Worm (Caenorhabditis elegans) whole organism, early embryonic: ENCODE data around the gene F14D2.8.

Experiments used
- B0310.2 ChIP-seq: sonication (generic microtip); optimal IDR thresholded peaks from 2 replicates; lab custom pipeline; 2016; ENCODE audit warnings: mild to moderate bottlenecking, missing genetic modification characterization, missing compliant biosample characterization
- F13C5.2 ChIP-seq: sonication (generic microtip); optimal IDR thresholded peaks from 2 replicates; lab custom pipeline; 2017; ENCODE audit warnings: mild to moderate bottlenecking, missing genetic modification characterization, inconsistent platforms, missing compliant biosample characterization
- aly-1 ChIP-seq: sonication (generic microtip); optimal IDR thresholded peaks from 2 replicates; lab custom pipeline; 2016; ENCODE audit warnings: missing genetic modification characterization, missing compliant biosample characterization
- ama-1 ChIP-seq: fragments of 150-350 bp; optimal IDR thresholded peaks from 2 replicates; lab custom pipeline; 2014
- ceh-13 ChIP-seq: fragments of 200-800 bp; sonication (Bioruptor generic); optimal IDR thresholded peaks from 2 replicates; lab custom pipeline; 2018; ENCODE audit warnings: mild to moderate bottlenecking, missing genetic modification characterization, missing compliant biosample characterization
- ceh-36 ChIP-seq: sonication (generic microtip); optimal IDR thresholded peaks from 2 replicates; lab custom pipeline; 2016; ENCODE audit warnings: missing genetic modification characterization, inconsistent platforms, missing compliant biosample characterization
- ets-7 ChIP-seq: sonication (generic microtip); optimal IDR thresholded peaks from 2 replicates; lab custom pipeline; 2016; ENCODE audit warnings: missing genotype, missing genetic modification characterization, missing compliant biosample characterization
- flt-1 ChIP-seq: fragments of 200-800 bp; sonication (Bioruptor generic); IDR thresholded peaks from 2 replicates; pipeline ENCODE4 v1.3.6; 2022; ENCODE audit warnings: missing genetic modification characterization, missing compliant biosample characterization
- hmbx-1 ChIP-seq: sonication (generic microtip); optimal IDR thresholded peaks from 2 replicates; lab custom pipeline; 2016; ENCODE audit warnings: mild to moderate bottlenecking, missing genetic modification characterization, missing compliant biosample characterization
- hmg-4 ChIP-seq: fragments of 200-800 bp; sonication (Bioruptor generic); optimal IDR thresholded peaks from 2 replicates; lab custom pipeline; 2018; ENCODE audit warnings: mild to moderate bottlenecking, missing genetic modification characterization, missing compliant biosample characterization
- hnd-1 ChIP-seq: sonication (generic microtip); optimal IDR thresholded peaks from 2 replicates; lab custom pipeline; 2016; ENCODE audit warnings: missing genetic modification characterization, missing compliant biosample characterization
- pes-1 ChIP-seq: fragments of 200-800 bp; sonication (Bioruptor generic); IDR thresholded peaks from 2 replicates; pipeline ENCODE4 v1.3.6; 2022; ENCODE audit warnings: missing genetic modification reagents, missing genetic modification characterization, missing compliant biosample characterization
- scrt-1 ChIP-seq: fragments of 200-800 bp; sonication (Bioruptor generic); IDR thresholded peaks from 2 replicates; pipeline ENCODE4 v1.3.6; 2022; ENCODE audit warnings: missing genetic modification characterization, missing compliant biosample characterization
- sea-1 ChIP-seq: fragments of 200-800 bp; sonication (Bioruptor generic); conservative IDR thresholded peaks from 2 replicates; pipeline ENCODE4 v1.3.6; 2022; ENCODE audit warnings: missing genetic modification characterization, missing compliant biosample characterization
- tbx-11 ChIP-seq: fragments of 200-800 bp; sonication (Bioruptor generic); IDR thresholded peaks from 2 replicates; pipeline ENCODE4 v1.3.6; 2022; ENCODE audit warnings: missing genetic modification characterization, missing compliant biosample characterization
- tbx-37 ChIP-seq: fragments of 200-800 bp; sonication (Bioruptor generic); conservative IDR thresholded peaks from 2 replicates; pipeline ENCODE4 v1.3.6; 2022; ENCODE audit warnings: missing genetic modification reagents, missing genetic modification characterization, missing compliant biosample characterization
- tra-4 ChIP-seq: sonication (generic microtip); optimal IDR thresholded peaks from 2 replicates; lab custom pipeline; 2017; ENCODE audit warnings: missing genetic modification characterization, missing compliant biosample characterization

F14D2.8 gene

ce11 chrII:3358834-3359233 lies 9.2 kb upstream of the F14D2.8 start, which contains the start of the genes lido-14 and bath-27:
lido-14 (plus strand) TSS chrII:3359134.
bath-27 (plus strand) TSS chrII:3359139.
- no peak for TF ChIP-seq ama-1 (lab: Kevin White, UChicago)
- TF ChIP-seq scrt-1 = no peak
- TF ChIP-seq hmg-4 (GFP tag; lab: Kevin White, UChicago) = no peak
- no peak for TF ChIP-seq ets-7 (tag; lab: Kevin White, UChicago)
- TF ChIP-seq sea-1 (GFP tag; lab: Robert Waterston, UW) = no peak

ce11 chrII:3347940-3348610 lies 1.6 kb downstream of the F14D2.8 start, which contains the start of the genes F14D2.14 and bath-29:
F14D2.14 (minus strand) TSS chrII:3347990.
bath-29 (plus strand) TSS chrII:3348560.
- no peak for TF ChIP-seq ama-1 (lab: Kevin White, UChicago)
- no peak for TF ChIP-seq aly-1 (tag; lab: Kevin White, UChicago)
- TF ChIP-seq scrt-1 = no peak
- no peak for TF ChIP-seq tbx-37 (GFP tag; lab: Robert Waterston, UW)
- TF ChIP-seq tra-4 (tag; lab: Kevin White, UChicago) = no peak
- TF ChIP-seq hmg-4 (GFP tag; lab: Kevin White, UChicago) = no peak
- TF ChIP-seq hnd-1 (tag; lab: Kevin White, UChicago) = no peak
- no peak for TF ChIP-seq sea-1 (GFP tag; lab: Robert Waterston, UW)
- no peak for TF ChIP-seq ets-7 (tag; lab: Kevin White, UChicago)

ce11 chrII:3346328-3346780 lies 3.3 kb downstream of the F14D2.8 start, which contains the start of gene bath-30:
bath-30 (minus strand) TSS chrII:3346378.
- no peak for TF ChIP-seq ceh-36 (tag; lab: Kevin White, UChicago)
- TF ChIP-seq F13C5.2 (tag; lab: Kevin White, UChicago) = no peak
- TF ChIP-seq hmbx-1 (tag; lab: Kevin White, UChicago) = no peak
- TF ChIP-seq tra-4 (tag; lab: Kevin White, UChicago) = no peak
- no peak for TF ChIP-seq tbx-11
- TF ChIP-seq sea-1 (GFP tag; lab: Robert Waterston, UW) = no peak
- TF ChIP-seq aly-1 (tag; lab: Kevin White, UChicago) = no peak
- TF ChIP-seq tbx-37 (GFP tag; lab: Robert Waterston, UW) = no peak

DNA sequence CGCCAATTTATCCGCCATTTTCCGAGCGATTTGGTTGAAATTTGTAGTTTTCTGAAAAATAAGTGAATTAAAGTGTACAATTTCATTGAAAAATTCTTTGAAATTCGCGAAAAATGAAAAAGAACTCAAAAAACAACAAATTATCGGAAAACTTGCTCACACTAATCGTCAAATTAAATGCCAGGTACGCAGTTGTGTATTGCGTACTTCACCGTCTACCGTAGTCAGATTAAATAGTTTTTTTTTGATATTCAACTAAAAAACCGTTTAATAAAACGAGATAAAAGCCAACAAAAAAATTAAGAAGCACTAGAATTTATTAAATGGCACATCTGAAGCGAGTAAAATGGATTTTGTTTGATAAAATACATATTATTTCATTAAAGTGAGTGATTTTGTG lies 4.8 kb downstream of the F14D2.8 start, which contains the start of gene bath-28:
Gene bath-28 (minus strand): TSS at position 51 of the 400 bp plus-strand sequence.
- TF ChIP-seq ets-7 (tag; lab: Kevin White, UChicago) (no peak), flt-1 (GFP tag; lab: Robert Waterston, UW) (no peak), tra-4 (tag; lab: Kevin White, UChicago) (no peak), tbx-11 (no peak), hnd-1 (tag; lab: Kevin White, UChicago) (no peak), B0310.2 (no peak), aly-1 (tag; lab: Kevin White, UChicago) (no peak), hmbx-1 (tag; lab: Kevin White, UChicago) (no peak), tbx-37 (GFP tag; lab: Robert Waterston, UW) (no peak), F13C5.2 (tag; lab: Kevin White, UChicago) (no peak), ama-1 (lab: Kevin White, UChicago) (no peak), sea-1 (GFP tag; lab: Robert Waterston, UW) (no peak), scrt-1 (no peak), ceh-36 (tag; lab: Kevin White, UChicago) (no peak)

- no peak for TF ChIP-seq ceh-36 (tag; lab: Kevin White, UChicago)
- no peak for TF ChIP-seq tbx-37 (GFP tag; lab: Robert Waterston, UW)
- no peak for TF ChIP-seq hnd-1 (tag; lab: Kevin White, UChicago)
- TF ChIP-seq F13C5.2 (tag; lab: Kevin White, UChicago) = no peak
- no peak for TF ChIP-seq ceh-13 (GFP tag; lab: Kevin White, UChicago)
- TF ChIP-seq tra-4 (tag; lab: Kevin White, UChicago) = no peak
- no peak for TF ChIP-seq ama-1 (lab: Kevin White, UChicago)
- no peak for TF ChIP-seq hmg-4 (GFP tag; lab: Kevin White, UChicago)
- no peak for TF ChIP-seq hmbx-1 (tag; lab: Kevin White, UChicago)
- no peak for TF ChIP-seq flt-1 (GFP tag; lab: Robert Waterston, UW)
- no peak for TF ChIP-seq sea-1 (GFP tag; lab: Robert Waterston, UW)
- no peak for TF ChIP-seq pes-1 (GFP tag; lab: Robert Waterston, UW)
- no peak for TF ChIP-seq aly-1 (tag; lab: Kevin White, UChicago)
- no peak for TF ChIP-seq scrt-1
- no peak for TF ChIP-seq ets-7 (tag; lab: Kevin White, UChicago)
- TF ChIP-seq tbx-11 = no peak
- TF ChIP-seq B0310.2 = no peak
These were observed 6.0 kb downstream of the F14D2.8 start, which contains the start of gene F14D2.15 for ce11 chrII:3343714-3344113. F14D2.15 (minus strand) TSS chrII:3343814.

DNA sequence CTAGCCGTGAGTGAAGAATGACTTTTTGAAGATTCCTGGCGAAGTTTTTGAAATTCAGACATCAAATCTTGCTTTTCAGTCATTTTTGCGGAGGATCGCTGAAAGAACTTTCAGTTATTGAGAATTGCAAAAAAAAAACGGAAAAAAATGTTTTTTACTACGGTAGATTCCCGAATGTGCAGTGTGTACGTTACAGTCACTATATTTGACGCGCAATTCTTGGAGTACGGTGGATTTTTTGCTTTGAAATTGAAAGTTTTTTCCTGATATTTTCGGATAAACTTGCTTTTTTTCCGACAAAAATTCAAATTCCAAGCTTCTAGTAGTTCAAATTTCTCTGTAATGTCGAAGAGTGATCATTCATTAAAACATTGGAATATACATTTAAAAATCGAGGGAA lies 7.7 kb downstream of the F14D2.8 start, which contains the start of gene F14D2.11:
Gene F14D2.11 (minus strand): TSS at position 101 of the 400 bp plus-strand sequence.
- TF ChIP-seq scrt-1 (no peak), tbx-37 (GFP tag; lab: Robert Waterston, UW) (no peak), tra-4 (tag; lab: Kevin White, UChicago) (no peak)

ce11 chrII:3340818-3341217 lies 8.9 kb downstream of the F14D2.8 start:
- TF ChIP-seq hnd-1 (tag; lab: Kevin White, UChicago) (no peak), hmbx-1 (tag; lab: Kevin White, UChicago) (no peak), hmg-4 (GFP tag; lab: Kevin White, UChicago) (no peak), scrt-1 (no peak), flt-1 (GFP tag; lab: Robert Waterston, UW) (no peak), pes-1 (GFP tag; lab: Robert Waterston, UW) (no peak), ceh-13 (GFP tag; lab: Kevin White, UChicago) (no peak), B0310.2 (no peak), sea-1 (GFP tag; lab: Robert Waterston, UW) (no peak), ceh-36 (tag; lab: Kevin White, UChicago) (no peak), ama-1 (lab: Kevin White, UChicago) (no peak), F13C5.2 (tag; lab: Kevin White, UChicago) (no peak), tra-4 (tag; lab: Kevin White, UChicago) (no peak), tbx-11 (no peak), ets-7 (tag; lab: Kevin White, UChicago) (no peak), aly-1 (tag; lab: Kevin White, UChicago) (no peak), tbx-37 (GFP tag; lab: Robert Waterston, UW) (no peak)
